Comparison of ENCODE assay signal across 1 fruit fly cellular context in genomic region chr2L:11396157-11396876, dm6.
A peak's percentile ranks its signal among the peaks of the same experiment; 100 is the strongest.
TF ChIP-seq lines count a peak whose summit lies in the region.

No protein-coding gene starts in this region.

TF ChIP-seq in whole organism, prepupa, 60 proteins besides CTCF, POLR2A, EP300 and RAD21 (continued from another document):
- TF ChIP-seq acj6 (GFP tag; optimal IDR thresholded peaks at IDR 0.05; lab: Kevin White, UChicago) (peak; percentile 39), CG6792 (GFP tag; optimal IDR thresholded peaks at IDR 0.05; lab: Kevin White, UChicago) (peak; percentile 21), CG31627 (GFP tag; optimal IDR thresholded peaks at IDR 0.05; lab: Kevin White, UChicago) (peak; percentile 48), CG11902 (GFP tag; optimal IDR thresholded peaks at IDR 0.05; lab: Kevin White, UChicago) (peak; percentile 42), CG15336 (GFP tag; IDR thresholded peaks at IDR 0.05; lab: Robert Waterston, UW) (no peak), CG11762 (GFP tag; optimal IDR thresholded peaks at IDR 0.05; lab: Kevin White, UChicago; ENCODE audit: insufficient read depth) (no peak), fkh (GFP tag; optimal IDR thresholded peaks at IDR 0.05; lab: Kevin White, UChicago) (no peak), Ets21C (GFP tag; optimal IDR thresholded peaks at IDR 0.05; lab: Kevin White, UChicago) (peak; percentile 10), CG6808 (GFP tag; optimal IDR thresholded peaks at IDR 0.05; lab: Kevin White, UChicago) (peak; percentile 27), CG3032 (tag; optimal IDR thresholded peaks at IDR 0.05; lab: Kevin White, UChicago) (peak; percentile 41), CG8632 (GFP tag; optimal IDR thresholded peaks at IDR 0.05; lab: Kevin White, UChicago) (peak; percentile 44), cyc (GFP tag; optimal IDR thresholded peaks at IDR 0.05; lab: Kevin White, UChicago) (peak; percentile 35), Ets96B (tag; optimal IDR thresholded peaks at IDR 0.05; lab: Kevin White, UChicago) (peak; percentile 18), Smox (GFP tag; optimal IDR thresholded peaks at IDR 0.05; lab: Kevin White, UChicago) (peak; percentile 49), spab (GFP tag; optimal IDR thresholded peaks at IDR 0.05; lab: Kevin White, UChicago) (peak; percentile 24), CG9139 (GFP tag; optimal IDR thresholded peaks at IDR 0.05; lab: Kevin White, UChicago) (no peak), CG11294 (GFP tag; IDR thresholded peaks at IDR 0.05; lab: Robert Waterston, UW) (no peak), Met (GFP tag; optimal IDR thresholded peaks at IDR 0.05; lab: Kevin White, UChicago) (peak; percentile 52), CG34406 (GFP tag; optimal IDR thresholded peaks at IDR 0.05; lab: Kevin White, UChicago) (peak; percentile 39), CG1621 (tag; optimal IDR thresholded peaks at IDR 0.05; lab: Kevin White, UChicago) (no peak), svp (GFP tag; lab: Kevin White, UChicago) (peak; percentile 84), fd85E (GFP tag; optimal IDR thresholded peaks at IDR 0.05; lab: Kevin White, UChicago) (no peak), net (GFP tag; optimal IDR thresholded peaks at IDR 0.05; lab: Kevin White, UChicago) (no peak), CG3919 (GFP tag; optimal IDR thresholded peaks at IDR 0.05; lab: Kevin White, UChicago) (peak; percentile 19), Sox15 (GFP tag; optimal IDR thresholded peaks at IDR 0.05; lab: Kevin White, UChicago) (peak; percentile 14), Lpt (GFP tag; optimal IDR thresholded peaks at IDR 0.05; lab: Kevin White, UChicago) (no peak), Eip78C (GFP tag; lab: Kevin White, UChicago) (peak; percentile 83), CG10669 (GFP tag; optimal IDR thresholded peaks at IDR 0.05; lab: Kevin White, UChicago) (peak; percentile 39), CG6163 (GFP tag; IDR thresholded peaks at IDR 0.05; lab: Robert Waterston, UW) (no peak), OdsH (GFP tag; optimal IDR thresholded peaks at IDR 0.05; lab: Kevin White, UChicago) (peak; percentile 30), topi (GFP tag; optimal IDR thresholded peaks at IDR 0.05; lab: Kevin White, UChicago) (peak; percentile 61), Gug (GFP tag; IDR thresholded peaks at IDR 0.05; lab: Robert Waterston, UW) (no peak)
